Fruit fly (Drosophila melanogaster) whole organism, embryonic: ENCODE results near the gene CG33773.

Source experiments
- Asciz ChIP-seq: fragments of 200-800 bp; sonication (Bioruptor generic); optimal IDR thresholded peaks from 2 replicates; lab custom pipeline; 2017; ENCODE audit warnings: missing biosample characterization, mild to moderate bottlenecking, missing genetic modification characterization, missing genetic modification reagents
- CG13424 ChIP-seq: fragments of 200-800 bp; sonication (Bioruptor generic); optimal IDR thresholded peaks from 2 replicates; lab custom pipeline; 2019; ENCODE audit warnings: missing biosample characterization, mild to moderate bottlenecking, missing genetic modification characterization, moderate library complexity
- CG13624 ChIP-seq: fragments of 200-800 bp; sonication (Bioruptor generic); optimal IDR thresholded peaks from 2 replicates; lab custom pipeline; 2016; ENCODE audit warnings: missing biosample characterization, missing genetic modification characterization
- CG14667 ChIP-seq: fragments of 200-800 bp; sonication (Bioruptor generic); IDR thresholded peaks from 2 replicates; pipeline ENCODE4 v1.3.6; 2022; ENCODE audit warnings: missing biosample characterization, missing genetic modification characterization
- CG14710 ChIP-seq: fragments of 200-800 bp; sonication (Bioruptor generic); optimal IDR thresholded peaks from 3 replicates; lab custom pipeline; 2019; ENCODE audit warnings: missing biosample characterization, mild to moderate bottlenecking, missing genetic modification characterization, moderate library complexity
- CG14860 ChIP-seq: fragments of 200-800 bp; sonication (Bioruptor generic); IDR thresholded peaks from 3 replicates; pipeline ENCODE4 v1.3.6; 2022; ENCODE audit warnings: missing biosample characterization, missing genetic modification characterization; ENCODE audit not compliant: partially characterized antibody
- CG14965 ChIP-seq: fragments of 200-800 bp; sonication (Bioruptor generic); optimal IDR thresholded peaks from 2 replicates; lab custom pipeline; 2016; ENCODE audit warnings: missing biosample characterization, missing genetic modification characterization, borderline replicate concordance
- CG15011 ChIP-seq: fragments of 200-800 bp; sonication (Bioruptor generic); optimal IDR thresholded peaks from 3 replicates; lab custom pipeline; 2018; ENCODE audit warnings: missing biosample characterization, mild to moderate bottlenecking, missing genetic modification characterization
- CG15696 ChIP-seq: fragments of 200-800 bp; sonication (Bioruptor generic); optimal IDR thresholded peaks from 2 replicates; lab custom pipeline; 2019; ENCODE audit warnings: missing biosample characterization, mild to moderate bottlenecking, missing genetic modification characterization, moderate library complexity
- CG16813 ChIP-seq: fragments of 200-800 bp; sonication (Bioruptor generic); IDR thresholded peaks from 3 replicates; pipeline ENCODE4 v1.3.6; 2022; ENCODE audit warnings: missing biosample characterization, missing genetic modification characterization; ENCODE audit not compliant: partially characterized antibody
- CG2202 ChIP-seq: fragments of 200-800 bp; sonication (Bioruptor generic); optimal IDR thresholded peaks from 2 replicates; lab custom pipeline; 2018; ENCODE audit warnings: missing biosample characterization, mild to moderate bottlenecking, missing genetic modification characterization
- CG2678 ChIP-seq: fragments of 200-800 bp; sonication (Bioruptor generic); optimal IDR thresholded peaks from 3 replicates; lab custom pipeline; 2019; ENCODE audit warnings: missing biosample characterization, mild to moderate bottlenecking, missing genetic modification characterization, moderate library complexity
- CG31365 ChIP-seq: fragments of 200-800 bp; sonication (Bioruptor generic); optimal IDR thresholded peaks from 2 replicates; lab custom pipeline; 2018; ENCODE audit warnings: missing biosample characterization, mild to moderate bottlenecking, missing genetic modification characterization
- CG4404 ChIP-seq: fragments of 200-800 bp; sonication (Bioruptor generic); IDR thresholded peaks from 2 replicates; pipeline ENCODE4 v1.3.6; 2022; ENCODE audit warnings: missing biosample characterization, missing genetic modification characterization
- CG5953 ChIP-seq: fragments of 200-800 bp; sonication (Bioruptor generic); IDR thresholded peaks from 2 replicates; pipeline ENCODE4 v1.3.6; 2022; ENCODE audit warnings: missing biosample characterization, missing genetic modification characterization
- CG6813 ChIP-seq: fragments of 200-800 bp; sonication (Bioruptor generic); optimal IDR thresholded peaks from 2 replicates; lab custom pipeline; 2017; ENCODE audit warnings: missing biosample characterization, missing genetic modification characterization, mild to moderate bottlenecking, moderate library complexity, missing genetic modification reagents
- CG7357 ChIP-seq: fragments of 200-800 bp; sonication (Bioruptor generic); IDR thresholded peaks from 3 replicates; pipeline ENCODE4 v1.3.6; 2022; ENCODE audit warnings: missing biosample characterization, missing genetic modification characterization
- CG7987 ChIP-seq: fragments of 200-800 bp; sonication (Bioruptor generic); optimal IDR thresholded peaks from 2 replicates; lab custom pipeline; 2018; ENCODE audit warnings: missing biosample characterization, mild to moderate bottlenecking, missing genetic modification characterization, moderate library complexity
- CG8478 ChIP-seq: fragments of >200 bp; optimal IDR thresholded peaks from 2 replicates; lab custom pipeline; 2018
- CG9437 ChIP-seq: fragments of 200-800 bp; sonication (Bioruptor generic); optimal IDR thresholded peaks from 2 replicates; lab custom pipeline; 2018; ENCODE audit warnings: missing biosample characterization, mild to moderate bottlenecking, missing genetic modification characterization
- Camta ChIP-seq: fragments of 200-800 bp; sonication (Bioruptor generic); optimal IDR thresholded peaks from 2 replicates; lab custom pipeline; 2016; ENCODE audit warnings: missing biosample characterization, missing genetic modification characterization
- Dll ChIP-seq: fragments of 200-800 bp; sonication (Bioruptor generic); IDR thresholded peaks from 4 replicates; pipeline ENCODE4 v1.3.6; 2022; ENCODE audit warnings: missing biosample characterization, missing genetic modification characterization; ENCODE audit not compliant: partially characterized antibody
- Drgx ChIP-seq: fragments of 200-800 bp; sonication (Bioruptor generic); IDR thresholded peaks from 2 replicates; pipeline ENCODE4 v1.3.6; 2022; ENCODE audit warnings: missing biosample characterization, missing genetic modification characterization
- E2f2 ChIP-seq: fragments of 200-800 bp; sonication (Bioruptor generic); IDR thresholded peaks from 2 replicates; pipeline ENCODE4 v1.3.6; 2022; ENCODE audit warnings: missing biosample characterization, missing genetic modification characterization
- Gsc ChIP-seq: fragments of 200-800 bp; sonication (Bioruptor generic); IDR thresholded peaks from 2 replicates; pipeline ENCODE4 v1.3.6; 2022; ENCODE audit warnings: missing biosample characterization, missing genetic modification characterization
- Gug ChIP-seq: fragments of 200-800 bp; sonication (Bioruptor generic); IDR thresholded peaks from 4 replicates; pipeline ENCODE4 v1.3.6; 2022; ENCODE audit warnings: missing biosample characterization, missing genetic modification characterization
- HLH3B ChIP-seq: fragments of 200-800 bp; sonication (Bioruptor generic); IDR thresholded peaks from 2 replicates; pipeline ENCODE4 v1.3.6; 2022; ENCODE audit warnings: missing biosample characterization, missing genetic modification characterization
- HLHmδ ChIP-seq: fragments of 200-800 bp; sonication (Bioruptor generic); optimal IDR thresholded peaks from 2 replicates; lab custom pipeline; 2018; ENCODE audit warnings: missing biosample characterization, mild to moderate bottlenecking, missing genetic modification characterization, moderate library complexity
- Six4 ChIP-seq: fragments of 200-800 bp; sonication (Bioruptor generic); optimal IDR thresholded peaks from 2 replicates; lab custom pipeline; 2016; ENCODE audit warnings: missing biosample characterization, missing genetic modification characterization
- Ssrp ChIP-seq: fragments of 200-800 bp; sonication (Bioruptor generic); optimal IDR thresholded peaks from 2 replicates; lab custom pipeline; 2018; ENCODE audit warnings: missing biosample characterization, mild to moderate bottlenecking, missing genetic modification characterization, moderate library complexity
- Tbp ChIP-seq: fragments of >200 bp; optimal IDR thresholded peaks from 2 replicates; lab custom pipeline; 2018; ENCODE audit warnings: missing biosample characterization, missing genetic modification characterization
- ac ChIP-seq: fragments of 200-800 bp; sonication (Bioruptor generic); optimal IDR thresholded peaks from 3 replicates; lab custom pipeline; 2017; ENCODE audit warnings: missing biosample characterization, mild to moderate bottlenecking, missing genetic modification characterization
- amos ChIP-seq: fragments of 200-800 bp; sonication (Bioruptor generic); IDR thresholded peaks from 2 replicates; pipeline ENCODE4 v1.3.6; 2022; ENCODE audit warnings: missing biosample characterization, missing genetic modification characterization; ENCODE audit not compliant: partially characterized antibody
- aop ChIP-seq: fragments of 200-800 bp; sonication (Bioruptor generic); IDR thresholded peaks from 2 replicates; pipeline ENCODE4 v1.3.6; 2022; ENCODE audit warnings: missing biosample characterization, missing genetic modification characterization
- chif ChIP-seq, 2 experiments: fragments of 200-800 bp; sonication (Bioruptor generic); optimal IDR thresholded peaks; 3 replicates each; lab custom pipeline; 2016; ENCODE audit warnings: missing biosample characterization in 2 of 2, missing genetic modification characterization in 2 of 2
- chm ChIP-seq: fragments of 200-800 bp; sonication (Bioruptor generic); IDR thresholded peaks from 2 replicates; pipeline ENCODE4 v1.3.6; 2022; ENCODE audit warnings: missing biosample characterization, missing genetic modification characterization
- en ChIP-seq: fragments of 200-800 bp; sonication (Bioruptor generic); optimal IDR thresholded peaks from 2 replicates; lab custom pipeline; 2016; ENCODE audit warnings: missing biosample characterization, missing genetic modification characterization
- ewg ChIP-seq: fragments of 200-800 bp; sonication (Bioruptor generic); optimal IDR thresholded peaks from 3 replicates; lab custom pipeline; 2017; ENCODE audit warnings: mild to moderate bottlenecking, missing biosample characterization, missing genetic modification reagents, missing genetic modification characterization
- gsb ChIP-seq: fragments of 200-800 bp; sonication (Bioruptor generic); IDR thresholded peaks from 2 replicates; pipeline ENCODE4 v1.3.6; 2022; ENCODE audit warnings: missing biosample characterization, missing genetic modification characterization
- jing ChIP-seq: fragments of 200-800 bp; sonication (Bioruptor generic); optimal IDR thresholded peaks from 2 replicates; lab custom pipeline; 2018; ENCODE audit warnings: missing biosample characterization, mild to moderate bottlenecking, missing genetic modification characterization
- jumu ChIP-seq: fragments of 200-800 bp; sonication (Bioruptor generic); optimal IDR thresholded peaks from 3 replicates; lab custom pipeline; 2016; ENCODE audit warnings: missing biosample characterization, missing genetic modification characterization
- klu ChIP-seq: fragments of 200-800 bp; sonication (Bioruptor generic); IDR thresholded peaks from 2 replicates; pipeline ENCODE4 v1.3.6; 2022; ENCODE audit warnings: missing biosample characterization, missing genetic modification characterization
- luna ChIP-seq: fragments of 200-800 bp; sonication (Bioruptor generic); optimal IDR thresholded peaks from 2 replicates; lab custom pipeline; 2016; ENCODE audit warnings: missing biosample characterization, missing genetic modification characterization
- org-1 ChIP-seq: fragments of 200-800 bp; sonication (Bioruptor generic); optimal IDR thresholded peaks from 2 replicates; lab custom pipeline; 2017; ENCODE audit warnings: missing biosample characterization, missing genetic modification characterization
- sens-2 ChIP-seq: fragments of 200-800 bp; sonication (Bioruptor generic); IDR thresholded peaks from 2 replicates; pipeline ENCODE4 v1.3.6; 2022; ENCODE audit warnings: missing biosample characterization, missing genetic modification characterization
- shn ChIP-seq: fragments of 200-800 bp; sonication (Bioruptor generic); optimal IDR thresholded peaks from 3 replicates; lab custom pipeline; 2016; ENCODE audit warnings: missing biosample characterization, missing genetic modification characterization
- toy ChIP-seq: fragments of 200-800 bp; sonication (Bioruptor generic); IDR thresholded peaks from 2 replicates; pipeline ENCODE4 v1.3.6; 2022; ENCODE audit warnings: missing biosample characterization, missing genetic modification characterization
- trem ChIP-seq: fragments of 200-800 bp; optimal IDR thresholded peaks from 3 replicates; lab custom pipeline; 2019; ENCODE audit warnings: missing biosample characterization, mild to moderate bottlenecking, missing genetic modification characterization, moderate library complexity
- tup ChIP-seq: fragments of 200-800 bp; sonication (Bioruptor generic); optimal IDR thresholded peaks from 2 replicates; lab custom pipeline; 2016; ENCODE audit warnings: missing biosample characterization, mild to moderate bottlenecking, missing genetic modification characterization, moderate library complexity
- twi ChIP-seq: fragments of 200-800 bp; optimal IDR thresholded peaks from 2 replicates; lab custom pipeline; 2019; ENCODE audit warnings: missing biosample characterization, mild to moderate bottlenecking, missing genetic modification characterization, moderate library complexity

Gene CG33773

DNA sequence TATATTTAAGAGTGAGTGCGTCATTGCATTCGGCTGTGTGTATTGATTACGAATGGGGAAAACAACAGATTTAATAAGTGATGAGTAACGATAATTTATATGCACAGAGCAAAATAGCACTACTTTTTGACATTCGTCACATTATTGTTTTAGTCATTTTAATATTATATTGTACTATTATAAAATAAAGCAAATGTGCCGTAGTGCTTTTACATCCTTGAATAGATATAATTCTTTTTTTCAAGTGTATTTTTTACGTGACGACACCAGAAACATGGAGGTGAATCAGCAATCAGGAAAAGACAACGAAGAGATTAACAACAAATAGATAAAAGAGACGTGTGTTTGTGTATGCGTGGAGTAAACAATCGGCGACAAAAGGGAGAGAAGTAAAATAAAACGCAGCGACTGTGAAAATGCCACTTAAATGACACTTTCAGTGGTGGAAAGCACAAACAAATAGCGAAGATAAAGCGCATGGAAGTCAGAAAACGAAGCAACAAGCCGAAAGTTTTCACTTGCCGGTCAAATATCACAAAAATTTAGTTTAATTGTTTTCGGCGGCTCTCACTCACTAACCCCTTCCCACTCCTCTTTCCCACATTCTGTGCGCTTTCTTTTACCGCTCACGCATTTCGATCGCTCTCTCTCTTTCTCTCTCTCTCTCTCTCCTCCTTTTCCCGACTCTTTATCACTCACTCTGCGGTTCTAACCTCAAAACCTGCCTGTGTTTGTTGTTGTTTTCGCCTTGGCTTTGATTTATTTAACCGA is 24.1 kb downstream of the CG33773 start (continued):
- TF ChIP-seq CG31365 (tag; lab: Kevin White, UChicago) (peak; percentile 52), Asciz (GFP tag; lab: Kevin White, UChicago) (peak; percentile 87), CG15011 (GFP tag; lab: Kevin White, UChicago) (peak; percentile 77), CG8478 (no peak), tup (GFP tag; lab: Kevin White, UChicago) (no peak), luna (GFP tag; lab: Kevin White, UChicago) (no peak), CG2678 (tag; lab: Kevin White, UChicago) (peak; percentile 90), amos (no peak), chm (GFP tag; lab: Robert Waterston, UW) (peak; percentile 46), CG2202 (peak; percentile 76), HLHmδ (no peak), CG14860 (GFP tag; lab: Robert Waterston, UW) (no peak), CG13624 (GFP tag; lab: Kevin White, UChicago) (no peak), Gsc (peak; percentile 55), Six4 (GFP tag; lab: Kevin White, UChicago) (peak; percentile 57), CG9437 (peak; percentile 79), klu (no peak), Dll (GFP tag; lab: Robert Waterston, UW) (no peak), ac (peak; percentile 51), CG7357 (GFP tag; lab: Robert Waterston, UW) (peak; percentile 61; the same call in 2 of the 3 replicates), en (GFP tag; lab: Kevin White, UChicago) (no peak), jumu (GFP tag; lab: Kevin White, UChicago) (no peak), CG7987 (GFP tag; lab: Kevin White, UChicago) (peak; percentile 42), twi (tag; lab: Kevin White, UChicago) (peak; percentile 58), E2f2 (peak; percentile 47), CG13424 (tag; lab: Kevin White, UChicago) (peak; percentile 82), CG6813 (GFP tag; lab: Kevin White, UChicago) (peak; percentile 84), CG16813 (no peak), toy (GFP tag; lab: Robert Waterston, UW) (no peak), trem (tag; lab: Kevin White, UChicago) (peak; percentile 78), ewg (GFP tag; lab: Kevin White, UChicago) (peak; percentile 68), sens-2 (no peak), CG4404 (GFP tag; lab: Robert Waterston, UW) (peak; percentile 48; the same call in 1 of the 2 replicates), Gug (GFP tag; lab: Robert Waterston, UW) (peak; percentile 40; the same call in 2 of the 4 replicates), jing (peak; percentile 72), CG5953 (GFP tag; lab: Robert Waterston, UW) (peak; percentile 76), aop (no peak), Tbp (GFP tag; lab: Kevin White, UChicago) (no peak), HLH3B (GFP tag; lab: Robert Waterston, UW) (peak; percentile 78), CG14710 (peak; percentile 88), Camta (peak; percentile 51), org-1 (GFP tag; lab: Kevin White, UChicago) (peak; percentile 74), Drgx (peak; percentile 79), Ssrp (tag; lab: Kevin White, UChicago) (peak; percentile 87), shn (GFP tag; lab: Kevin White, UChicago) (no peak), CG14965 (no peak), chif (GFP tag; optimal IDR thresholded peaks at IDR 0.05; lab: Kevin White, UChicago) (no peak), CG15696 (tag; lab: Kevin White, UChicago) (peak; percentile 71), CG14667 (peak; percentile 65), gsb (GFP tag; lab: Robert Waterston, UW) (no peak)
